Worm (Caenorhabditis elegans) whole organism, L4 larva: ENCODE results near the gene Y46H3A.5.

ENCODE experiments used
- ZK546.5 ChIP-seq, 2 experiments: sonication (generic microtip); optimal IDR thresholded peaks; 2 replicates each; lab custom pipeline; 2017; ENCODE audit warnings: missing biosample characterization in 2 of 2, missing genetic modification characterization in 2 of 2
- ama-1 ChIP-seq: fragments of 150-350 bp; optimal IDR thresholded peaks from 2 replicates; lab custom pipeline; 2014; ENCODE audit warnings: inconsistent platforms, mixed read lengths
- egl-43 ChIP-seq: fragments of 200-800 bp; sonication (Bioruptor generic); IDR thresholded peaks from 2 replicates; pipeline ENCODE4 v1.3.6; 2022; ENCODE audit warnings: missing genetic modification reagents, missing genetic modification characterization, missing compliant biosample characterization
- nhr-11 ChIP-seq: fragments of 150-350 bp; optimal IDR thresholded peaks from 2 replicates; lab custom pipeline; 2014; ENCODE audit warnings: missing biosample characterization, missing genetic modification characterization
- nhr-25 ChIP-seq: sonication (generic microtip); optimal IDR thresholded peaks from 2 replicates; lab custom pipeline; 2017; ENCODE audit warnings: missing genetic modification characterization, mild to moderate bottlenecking, missing compliant biosample characterization, antibody characterized with exemption, moderate library complexity, borderline replicate concordance; ENCODE audit not compliant: insufficient read depth
- nhr-42 ChIP-seq: fragments of 200-800 bp; sonication (Bioruptor generic); IDR thresholded peaks from 2 replicates; pipeline ENCODE4 v1.3.6; 2022; ENCODE audit warnings: missing genetic modification characterization, missing compliant biosample characterization
- nhr-48 ChIP-seq: sonication (generic microtip); optimal IDR thresholded peaks from 2 replicates; lab custom pipeline; 2016; ENCODE audit warnings: mild to moderate bottlenecking, missing genetic modification characterization, missing compliant biosample characterization
- unc-62 ChIP-seq, 3 experiments: fragments of 150-350 bp in 1 of 3; sonication (generic microtip); optimal IDR thresholded peaks in 2 of 3; peaks in 1 of 3; 1 replicate in 1 of 3; 2 replicates in 2 of 3; lab custom pipeline; 2014 to 2017; ENCODE audit warnings: missing biosample characterization in 3 of 3, missing genetic modification characterization in 3 of 3, missing genetic modification reagents in 3 of 3, missing genotype in 1 of 3
- zip-11 ChIP-seq: fragments of 200-800 bp; sonication (Bioruptor generic); IDR thresholded peaks from 2 replicates; pipeline ENCODE4 v1.3.6; 2022; ENCODE audit warnings: missing genetic modification characterization, missing compliant biosample characterization
- ztf-11 ChIP-seq: fragments of 150-350 bp; optimal IDR thresholded peaks from 2 replicates; lab custom pipeline; 2014; ENCODE audit warnings: missing biosample characterization, missing genetic modification characterization

DNA sequence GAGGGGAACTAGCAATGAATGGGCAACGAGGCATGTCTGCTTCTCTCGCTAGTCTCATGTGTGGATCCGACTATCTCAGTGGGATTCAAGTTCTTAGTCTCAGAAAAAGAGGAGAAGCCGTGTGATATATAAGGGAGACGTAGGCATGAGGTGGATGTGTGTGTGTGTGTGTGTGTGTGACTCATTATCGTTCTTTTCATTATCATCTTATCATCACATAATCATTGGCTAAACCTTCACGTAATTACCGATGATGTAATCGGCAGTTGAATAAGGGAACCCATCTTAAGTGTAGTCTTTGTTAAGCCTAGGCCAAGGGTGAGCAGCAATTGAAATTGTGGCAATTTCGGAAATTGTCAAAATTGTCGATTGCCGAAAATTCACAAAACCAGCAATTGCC is 15.3 kb upstream of the Y46H3A.5 start, which contains the start of gene Y32G9B.1:
- no peak for TF ChIP-seq nhr-25
- TF ChIP-seq nhr-11 (tag; lab: Kevin White, UChicago), result no peak
- no peak for TF ChIP-seq unc-62 (GFP tag; optimal IDR thresholded peaks at IDR 0.05 in 1 of 2; lab: Kevin White, UChicago)
- TF ChIP-seq unc-62 (tag; optimal IDR thresholded peaks at IDR 0.05; lab: Kevin White, UChicago), result no peak
- TF ChIP-seq ZK546.5 (tag; optimal IDR thresholded peaks at IDR 0.05; lab: Kevin White, UChicago), result no peak
- TF ChIP-seq nhr-42 (GFP tag; lab: Robert Waterston, UW), result no peak
- TF ChIP-seq egl-43 (GFP tag; lab: Robert Waterston, UW), result no peak
- no peak for TF ChIP-seq ama-1 (lab: Kevin White, UChicago)
- no peak for TF ChIP-seq zip-11 (GFP tag; lab: Robert Waterston, UW)
- no peak for TF ChIP-seq ztf-11 (tag; lab: Kevin White, UChicago)
- no peak for TF ChIP-seq nhr-48
